Fruit fly (Drosophila melanogaster) whole organism, prepupa: Measurements from ENCODE around the gene Gba1b.

Source experiments
- CG10631 ChIP-seq: fragments of 200-800 bp; sonication (Bioruptor generic); optimal IDR thresholded peaks from 2 replicates; lab custom pipeline; 2016; ENCODE audit warnings: missing biosample characterization, missing genetic modification characterization
- CG10669 ChIP-seq: fragments of 200-800 bp; sonication (Bioruptor generic); optimal IDR thresholded peaks from 3 replicates; lab custom pipeline; 2018; ENCODE audit warnings: missing biosample characterization, mild to moderate bottlenecking, missing genetic modification characterization, moderate library complexity
- CG11294 ChIP-seq: fragments of 200-800 bp; sonication (Bioruptor generic); IDR thresholded peaks from 2 replicates; pipeline ENCODE4 v1.3.6; 2022; ENCODE audit warnings: missing biosample characterization, missing genetic modification characterization
- CG11762 ChIP-seq: fragments of 200-800 bp; sonication (Bioruptor generic); optimal IDR thresholded peaks from 3 replicates; lab custom pipeline; 2016; ENCODE audit warnings: missing biosample characterization, missing genetic modification characterization; ENCODE audit not compliant: insufficient read depth
- CG11902 ChIP-seq: fragments of 200-800 bp; sonication (Bioruptor generic); optimal IDR thresholded peaks from 3 replicates; lab custom pipeline; 2016; ENCODE audit warnings: missing biosample characterization, missing genetic modification characterization
- CG15336 ChIP-seq: fragments of 200-800 bp; sonication (Bioruptor generic); IDR thresholded peaks from 2 replicates; pipeline ENCODE4 v1.3.6; 2022; ENCODE audit warnings: missing biosample characterization, missing genetic modification characterization
- CG32006 ChIP-seq: fragments of 200-800 bp; sonication (Bioruptor generic); optimal IDR thresholded peaks from 3 replicates; lab custom pipeline; 2017; ENCODE audit warnings: missing biosample characterization, mild to moderate bottlenecking, missing genetic modification characterization
- CG34406 ChIP-seq: fragments of 200-800 bp; sonication (Bioruptor generic); optimal IDR thresholded peaks from 3 replicates; lab custom pipeline; 2016; ENCODE audit warnings: missing biosample characterization, missing genetic modification characterization
- CG3919 ChIP-seq: fragments of 200-800 bp; sonication (Bioruptor generic); optimal IDR thresholded peaks from 3 replicates; lab custom pipeline; 2016; ENCODE audit warnings: missing biosample characterization, missing genetic modification characterization
- CG6163 ChIP-seq: fragments of 200-800 bp; sonication (Bioruptor generic); IDR thresholded peaks from 3 replicates; pipeline ENCODE4 v1.3.6; 2022; ENCODE audit warnings: missing biosample characterization, missing genetic modification characterization
- CG6276 ChIP-seq: fragments of 200-800 bp; sonication (Bioruptor generic); optimal IDR thresholded peaks from 2 replicates; lab custom pipeline; 2017; ENCODE audit warnings: missing biosample characterization, mild to moderate bottlenecking, missing genetic modification characterization
- CG6792 ChIP-seq: fragments of 200-800 bp; sonication (Bioruptor generic); optimal IDR thresholded peaks from 3 replicates; lab custom pipeline; 2016; ENCODE audit warnings: missing biosample characterization, missing genetic modification characterization
- CG6808 ChIP-seq: fragments of 200-800 bp; sonication (Bioruptor generic); optimal IDR thresholded peaks from 3 replicates; lab custom pipeline; 2017; ENCODE audit warnings: missing biosample characterization, missing genetic modification characterization, mild to moderate bottlenecking, moderate library complexity, missing genetic modification reagents
- CG8319 ChIP-seq: fragments of 200-800 bp; sonication (Bioruptor generic); optimal IDR thresholded peaks from 3 replicates; lab custom pipeline; 2016; ENCODE audit warnings: missing biosample characterization, missing genetic modification characterization
- CG8632 ChIP-seq: fragments of 200-800 bp; sonication (Bioruptor generic); optimal IDR thresholded peaks from 3 replicates; lab custom pipeline; 2016; ENCODE audit warnings: missing biosample characterization, missing genetic modification characterization
- Eip75B ChIP-seq: fragments of 200-800 bp; sonication (Bioruptor generic); optimal IDR thresholded peaks from 3 replicates; lab custom pipeline; 2016; ENCODE audit warnings: missing biosample characterization, missing genetic modification characterization
- Eip78C ChIP-seq: fragments of 200-800 bp; sonication (Bioruptor generic); peaks from one replicate; lab custom pipeline; 2016; ENCODE audit warnings: missing biosample characterization, missing genetic modification characterization
- Ets96B ChIP-seq: fragments of 200-800 bp; optimal IDR thresholded peaks from 2 replicates; lab custom pipeline; 2019; ENCODE audit warnings: missing biosample characterization, mild to moderate bottlenecking, missing genetic modification characterization, moderate library complexity
- Hr38 ChIP-seq: sonication (Bioruptor generic); optimal IDR thresholded peaks from 2 replicates; lab custom pipeline; 2016; ENCODE audit warnings: missing biosample characterization, missing genetic modification characterization
- Met ChIP-seq: fragments of 200-800 bp; sonication (Bioruptor generic); optimal IDR thresholded peaks from 3 replicates; lab custom pipeline; 2016; ENCODE audit warnings: missing biosample characterization, missing genetic modification characterization
- OdsH ChIP-seq: fragments of 200-800 bp; sonication (Bioruptor generic); optimal IDR thresholded peaks from 3 replicates; lab custom pipeline; 2016; ENCODE audit warnings: missing biosample characterization, missing genetic modification characterization
- Smox ChIP-seq: fragments of 200-800 bp; sonication (Bioruptor generic); optimal IDR thresholded peaks from 3 replicates; lab custom pipeline; 2016; ENCODE audit warnings: missing biosample characterization, missing genetic modification characterization
- Sox102F ChIP-seq: fragments of 200-800 bp; sonication (Bioruptor generic); optimal IDR thresholded peaks from 2 replicates; lab custom pipeline; 2016; ENCODE audit warnings: missing biosample characterization, mild to moderate bottlenecking, missing genetic modification characterization
- Sox14 ChIP-seq: fragments of 200-800 bp; sonication (Bioruptor generic); optimal IDR thresholded peaks from 3 replicates; lab custom pipeline; 2016; ENCODE audit warnings: missing biosample characterization, missing genetic modification characterization
- cyc ChIP-seq: fragments of 200-800 bp; sonication (Bioruptor generic); optimal IDR thresholded peaks from 3 replicates; lab custom pipeline; 2016; ENCODE audit warnings: missing biosample characterization, missing genetic modification characterization
- dac ChIP-seq: fragments of 200-800 bp; sonication (Bioruptor generic); optimal IDR thresholded peaks from 2 replicates; lab custom pipeline; 2017; ENCODE audit warnings: missing biosample characterization, mild to moderate bottlenecking, missing genetic modification characterization
- eg ChIP-seq: fragments of 200-800 bp; sonication (Bioruptor generic); IDR thresholded peaks from 3 replicates; pipeline ENCODE4 v1.3.6; 2022; ENCODE audit warnings: missing biosample characterization, missing genetic modification characterization
- fd59A ChIP-seq: fragments of 200-800 bp; sonication (Bioruptor generic); optimal IDR thresholded peaks from 2 replicates; lab custom pipeline; 2017; ENCODE audit warnings: missing biosample characterization, mild to moderate bottlenecking, missing genetic modification characterization, missing genetic modification reagents
- fd85E ChIP-seq: fragments of 200-800 bp; sonication (Bioruptor generic); optimal IDR thresholded peaks from 3 replicates; lab custom pipeline; 2016; ENCODE audit warnings: missing biosample characterization, missing genetic modification characterization
- fkh ChIP-seq: fragments of 200-800 bp; sonication (Bioruptor generic); optimal IDR thresholded peaks from 3 replicates; lab custom pipeline; 2017; ENCODE audit warnings: missing biosample characterization, mild to moderate bottlenecking, missing genetic modification characterization, moderate library complexity
- lz ChIP-seq: fragments of 200-800 bp; sonication (Bioruptor generic); optimal IDR thresholded peaks from 3 replicates; lab custom pipeline; 2016; ENCODE audit warnings: missing biosample characterization, missing genetic modification characterization
- net ChIP-seq: fragments of 200-800 bp; sonication (Bioruptor generic); optimal IDR thresholded peaks from 3 replicates; lab custom pipeline; 2016; ENCODE audit warnings: missing biosample characterization, missing genetic modification characterization
- pdm3 ChIP-seq: fragments of 200-800 bp; sonication (Bioruptor generic); optimal IDR thresholded peaks from 3 replicates; lab custom pipeline; 2016; ENCODE audit warnings: missing biosample characterization, missing genetic modification characterization
- salr ChIP-seq, 2 experiments: fragments of 200-800 bp; sonication (Bioruptor generic); optimal IDR thresholded peaks; 3 replicates each; lab custom pipeline; 2016 to 2018; ENCODE audit warnings: missing biosample characterization in 2 of 2, missing genetic modification characterization in 2 of 2, mild to moderate bottlenecking in 1 of 2
- spab ChIP-seq: fragments of 200-800 bp; sonication (Bioruptor generic); optimal IDR thresholded peaks from 2 replicates; lab custom pipeline; 2017; ENCODE audit warnings: missing biosample characterization, mild to moderate bottlenecking, missing genetic modification characterization, missing genetic modification reagents
- ss ChIP-seq, 2 experiments: fragments of 200-800 bp; sonication (Bioruptor generic); optimal IDR thresholded peaks; 2 replicates in 1 of 2; 3 replicates in 1 of 2; lab custom pipeline; 2017 to 2018; ENCODE audit warnings: mild to moderate bottlenecking in 2 of 2, missing biosample characterization in 2 of 2, missing genetic modification characterization in 2 of 2, moderate library complexity in 1 of 2
- svp ChIP-seq: fragments of 200-800 bp; sonication (Bioruptor generic); peaks from one replicate; lab custom pipeline; 2016; ENCODE audit warnings: missing biosample characterization, missing genetic modification characterization
- topi ChIP-seq: fragments of 200-800 bp; sonication (Bioruptor generic); optimal IDR thresholded peaks from 3 replicates; lab custom pipeline; 2016; ENCODE audit warnings: missing biosample characterization, missing genetic modification characterization
- vri ChIP-seq: fragments of 200-800 bp; sonication (Bioruptor generic); optimal IDR thresholded peaks from 3 replicates; lab custom pipeline; 2016; ENCODE audit warnings: missing biosample characterization, mild to moderate bottlenecking, missing genetic modification characterization

Gba1b gene

dm6 chr3R:23698835-23699234, 5.8 kb upstream of the Gba1b start, which contains the start of gene prt:
Gene prt, minus strand, starts transcription at chr3R:23699027.
- TF ChIP-seq ss (GFP tag; optimal IDR thresholded peaks at IDR 0.05; lab: Kevin White, UChicago): no peak
- no peak for TF ChIP-seq Ets96B (tag; lab: Kevin White, UChicago)
- TF ChIP-seq Met (GFP tag; lab: Kevin White, UChicago): no peak
- TF ChIP-seq CG15336 (GFP tag; lab: Robert Waterston, UW): no peak
- no peak for TF ChIP-seq lz (GFP tag; lab: Kevin White, UChicago)
- TF ChIP-seq CG10631 (GFP tag; lab: Kevin White, UChicago): no peak
- TF ChIP-seq fd59A: no peak
- TF ChIP-seq fkh (GFP tag; lab: Kevin White, UChicago): no peak
- TF ChIP-seq eg (GFP tag; lab: Robert Waterston, UW): no peak
- TF ChIP-seq spab (GFP tag; lab: Kevin White, UChicago): no peak
- no peak for TF ChIP-seq Hr38 (GFP tag; lab: Kevin White, UChicago)
- no peak for TF ChIP-seq CG6808 (GFP tag; lab: Kevin White, UChicago)
- no peak for TF ChIP-seq OdsH (GFP tag; lab: Kevin White, UChicago)
- no peak for TF ChIP-seq CG11294 (GFP tag; lab: Robert Waterston, UW)

DNA sequence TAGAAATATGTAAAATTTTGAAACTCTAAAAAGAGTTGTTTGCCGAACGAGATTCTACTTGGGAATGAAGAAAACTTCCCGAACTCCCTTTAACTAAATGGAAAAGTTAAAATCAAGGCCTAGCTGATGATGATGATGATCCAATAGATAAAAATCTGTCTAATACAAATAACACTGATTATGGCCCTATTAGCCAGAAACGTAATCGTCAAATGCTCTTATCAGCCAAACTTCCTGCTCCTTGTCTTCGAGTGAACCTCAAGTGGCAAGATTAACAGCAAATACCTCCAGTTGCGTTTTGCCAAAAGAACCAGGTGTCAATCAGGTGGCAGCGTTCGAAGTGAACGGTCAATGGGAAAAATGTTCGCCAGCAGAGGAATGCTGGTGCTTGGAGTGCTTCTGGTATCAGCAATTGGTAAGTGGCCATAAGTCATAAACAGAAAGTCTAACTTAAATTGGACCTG, 4.3 kb upstream of the Gba1b start, which contains the start of the genes CG31468 and Gba1a:
Gene CG31468, minus strand, starts transcription at position 51 of the 464 bp plus-strand sequence.
Gene Gba1a, plus strand, starts transcription at position 318 of the 464 bp plus-strand sequence.
- TF ChIP-seq pdm3 (no peak), vri (GFP tag; lab: Kevin White, UChicago) (peak; percentile 82)
- TF ChIP-seq, all 60 proteins: peak for 1

DNA sequence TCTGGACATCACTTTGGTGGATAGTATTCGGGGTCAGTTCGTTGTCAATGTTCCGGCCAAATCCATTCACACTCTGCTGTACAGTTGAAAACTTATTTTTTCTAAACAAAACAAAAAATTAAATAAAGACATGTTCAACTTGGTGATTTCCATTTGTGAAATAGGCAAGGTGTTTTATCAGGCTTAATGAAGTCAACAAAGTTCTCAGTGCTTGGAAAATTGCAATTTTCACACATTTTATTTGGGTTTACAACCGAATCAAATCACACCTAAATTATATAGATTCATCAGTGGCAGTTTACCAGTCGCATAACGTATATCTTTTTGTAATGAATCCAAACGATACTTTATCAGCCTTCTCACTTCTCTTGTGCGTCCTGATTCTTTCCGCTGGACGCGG, 2.1 kb upstream of the Gba1b start, which contains the start of gene Qsox4:
Gene Qsox4, plus strand, starts transcription at position 301 of the 400 bp plus-strand sequence.
- TF ChIP-seq CG32006 (GFP tag; lab: Kevin White, UChicago) (no peak), ss (GFP tag; optimal IDR thresholded peaks at IDR 0.05; lab: Kevin White, UChicago) (no peak), CG11762 (no peak), cyc (GFP tag; lab: Kevin White, UChicago) (no peak), salr (GFP tag; optimal IDR thresholded peaks at IDR 0.05; lab: Kevin White, UChicago) (no peak), Smox (no peak)

DNA sequence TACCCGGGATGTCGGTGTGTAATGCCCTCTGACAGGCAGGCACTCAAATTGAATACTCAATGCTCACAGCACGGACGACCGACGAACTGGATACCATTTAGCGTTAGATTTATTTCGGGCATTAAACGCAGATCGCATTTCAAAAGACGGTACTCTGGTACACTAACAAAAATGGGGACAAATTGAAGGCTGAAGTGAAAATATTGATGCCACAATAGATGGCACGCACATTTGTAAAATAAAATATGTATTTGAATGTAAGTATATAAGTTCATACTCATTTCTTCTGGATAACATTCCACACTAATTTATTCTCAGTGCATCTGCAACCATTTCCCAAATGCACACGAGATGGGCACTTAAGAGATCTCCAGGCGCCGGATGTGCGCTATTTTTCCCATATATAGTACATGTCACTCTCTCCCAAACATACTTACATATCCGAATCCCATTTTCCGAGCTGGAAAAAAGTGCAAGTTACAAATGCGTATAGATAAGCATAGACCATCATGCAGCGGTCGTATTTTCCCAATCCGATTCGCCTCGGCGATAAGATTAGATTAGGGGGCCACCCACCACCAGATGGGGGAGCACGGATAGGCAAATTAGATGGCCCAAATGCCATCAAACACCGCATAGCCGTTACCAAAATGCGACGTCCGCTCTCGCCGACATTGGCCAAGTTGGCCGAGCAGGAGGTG, 5.1 kb downstream of the Gba1b start, which contains the start of gene CG10301:
Gene CG10301, plus strand, starts transcription at position 651 of the 701 bp plus-strand sequence.
- TF ChIP-seq cyc (GFP tag; lab: Kevin White, UChicago) (no peak), topi (GFP tag; lab: Kevin White, UChicago) (no peak), svp (GFP tag; lab: Kevin White, UChicago) (peak; percentile 54), Met (GFP tag; lab: Kevin White, UChicago) (no peak), CG6163 (GFP tag; lab: Robert Waterston, UW) (0 out of 3 replicates have a peak, but pooled peaks have one; percentile 16), Sox102F (GFP tag; lab: Kevin White, UChicago) (no peak)

DNA sequence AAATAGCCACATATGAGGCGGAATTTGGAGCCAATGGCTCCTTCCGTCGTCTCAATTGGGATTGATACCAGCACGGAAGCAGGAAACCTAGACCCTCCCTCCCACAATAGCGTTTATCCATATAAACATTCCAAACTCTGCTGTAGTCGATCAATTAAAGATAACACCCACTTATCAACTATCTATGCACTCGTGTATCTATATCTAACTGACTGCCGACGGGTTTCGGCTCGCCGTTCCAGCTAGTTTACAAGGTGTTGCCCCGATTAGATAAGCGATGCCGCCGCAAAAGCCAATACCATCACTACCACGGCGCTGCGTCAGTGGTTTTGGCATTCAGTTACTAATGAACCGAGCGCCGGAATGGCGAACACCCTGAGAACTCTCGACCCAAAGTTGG, 6.6 kb downstream of the Gba1b start, which contains the start of gene CG10300:
Gene CG10300, plus strand, starts transcription at position 333 of the 400 bp plus-strand sequence.
- no peak for TF ChIP-seq CG11294 (GFP tag; lab: Robert Waterston, UW)
- TF ChIP-seq CG6276: no peak
- no peak for TF ChIP-seq CG8632 (GFP tag; lab: Kevin White, UChicago)
- peak; percentile 41 for TF ChIP-seq svp (GFP tag; lab: Kevin White, UChicago)
- TF ChIP-seq cyc (GFP tag; lab: Kevin White, UChicago): no peak

dm6 chr3R:23713901-23714300, 9.3 kb downstream of the Gba1b start:
- TF ChIP-seq fd85E (GFP tag; lab: Kevin White, UChicago): no peak
- peak; percentile 66 for TF ChIP-seq CG10669
- TF ChIP-seq Eip75B (GFP tag; lab: Kevin White, UChicago): peak; percentile 85
- no peak for TF ChIP-seq dac
- TF ChIP-seq Sox14 (GFP tag; lab: Kevin White, UChicago): peak; percentile 84
- TF ChIP-seq CG34406 (GFP tag; lab: Kevin White, UChicago): peak; percentile 82
- TF ChIP-seq vri (GFP tag; lab: Kevin White, UChicago): peak; percentile 89
- peak; percentile 77 for TF ChIP-seq CG8632 (GFP tag; lab: Kevin White, UChicago)
- peak; percentile 85 for TF ChIP-seq CG6792 (GFP tag; lab: Kevin White, UChicago)
- peak; percentile 69 for TF ChIP-seq CG3919 (GFP tag; lab: Kevin White, UChicago)
- TF ChIP-seq OdsH (GFP tag; lab: Kevin White, UChicago): peak; percentile 77
- TF ChIP-seq net (GFP tag; lab: Kevin White, UChicago): peak; percentile 67
- peak; percentile 67 for TF ChIP-seq CG11902
- peak; percentile 21 for TF ChIP-seq CG8319 (GFP tag; lab: Kevin White, UChicago)
- no peak for TF ChIP-seq Eip78C (GFP tag; lab: Kevin White, UChicago)
- no peak for TF ChIP-seq fkh (GFP tag; lab: Kevin White, UChicago)
- TF ChIP-seq svp (GFP tag; lab: Kevin White, UChicago): peak; percentile 93
